Worm (Caenorhabditis elegans) whole organism, L1 larva: Measurements from ENCODE around the gene cec-7.

Experiments
- blmp-1 ChIP-seq: fragments of 150-350 bp; optimal IDR thresholded peaks from 2 replicates; lab custom pipeline; 2014; ENCODE audit warnings: missing biosample characterization, missing genetic modification characterization
- ces-1 ChIP-seq: fragments of 150-350 bp; optimal IDR thresholded peaks from 2 replicates; lab custom pipeline; 2014; ENCODE audit warnings: missing biosample characterization, missing genetic modification reagents, missing genetic modification characterization
- efl-3 ChIP-seq: fragments of 200-800 bp; sonication (Bioruptor generic); optimal IDR thresholded peaks from 2 replicates; lab custom pipeline; 2018; ENCODE audit warnings: mild to moderate bottlenecking, missing genetic modification characterization, missing compliant biosample characterization
- elt-3 ChIP-seq, 6 experiments: fragments of 150-350 bp in 1 of 6; sonication (generic microtip); optimal IDR thresholded peaks; 2 replicates each; lab custom pipeline; 2017 to 2018; ENCODE audit warnings: missing biosample characterization in 6 of 6, missing genetic modification characterization in 6 of 6, inconsistent platforms in 1 of 6
- lin-39 ChIP-seq: fragments of 150-350 bp; optimal IDR thresholded peaks from 2 replicates; lab custom pipeline; 2014; ENCODE audit warnings: missing biosample characterization, missing genetic modification reagents, missing genetic modification characterization
- mdl-1 ChIP-seq, 2 experiments: fragments of 150-350 bp; optimal IDR thresholded peaks; 2 replicates each; lab custom pipeline; 2014 to 2017; ENCODE audit warnings: missing biosample characterization in 2 of 2, missing genetic modification characterization in 2 of 2, inconsistent platforms in 1 of 2
- mef-2 ChIP-seq: fragments of 150-350 bp; optimal IDR thresholded peaks from 2 replicates; lab custom pipeline; 2014; ENCODE audit warnings: missing biosample characterization, missing genetic modification characterization
- nhr-12 ChIP-seq: sonication (generic microtip); optimal IDR thresholded peaks from 2 replicates; lab custom pipeline; 2017; ENCODE audit warnings: missing biosample characterization, missing genetic modification characterization
- nhr-28 ChIP-seq: fragments of 150-350 bp; optimal IDR thresholded peaks from 2 replicates; lab custom pipeline; 2014; ENCODE audit warnings: missing biosample characterization, missing genetic modification characterization
- nhr-76 ChIP-seq: sonication (generic microtip); optimal IDR thresholded peaks from 2 replicates; lab custom pipeline; 2017; ENCODE audit warnings: missing biosample characterization, missing genetic modification characterization
- nhr-84 ChIP-seq: sonication (generic microtip); optimal IDR thresholded peaks from 2 replicates; lab custom pipeline; 2017; ENCODE audit warnings: missing biosample characterization, missing genetic modification characterization
- snu-23 ChIP-seq: sonication (generic microtip); optimal IDR thresholded peaks from 2 replicates; lab custom pipeline; 2016; ENCODE audit warnings: missing genetic modification characterization, missing compliant biosample characterization
- sup-37 ChIP-seq: fragments of 200-800 bp; sonication (Bioruptor generic); optimal IDR thresholded peaks from 2 replicates; lab custom pipeline; 2018; ENCODE audit warnings: mild to moderate bottlenecking, missing genetic modification characterization, missing compliant biosample characterization
- ztf-11 ChIP-seq, 2 experiments: sonication (generic microtip); optimal IDR thresholded peaks; 2 replicates each; lab custom pipeline; 2016 to 2017; ENCODE audit warnings: missing genetic modification characterization in 2 of 2, missing biosample characterization in 1 of 2, missing compliant biosample characterization in 1 of 2

- TF ChIP-seq nhr-28 (tag; lab: Kevin White, UChicago) = no peak
- TF ChIP-seq blmp-1 = no peak
- no peak for TF ChIP-seq nhr-84 (tag; lab: Kevin White, UChicago)
- no peak for TF ChIP-seq elt-3 (tag; optimal IDR thresholded peaks at IDR 0.05; lab: Kevin White, UChicago)
- no peak for TF ChIP-seq efl-3 (GFP tag; lab: Kevin White, UChicago)
- no peak for TF ChIP-seq ztf-11 (tag; optimal IDR thresholded peaks at IDR 0.05; lab: Kevin White, UChicago)
- no peak for TF ChIP-seq ces-1 (GFP tag; lab: Kevin White, UChicago)
- no peak for TF ChIP-seq nhr-12 (tag; lab: Kevin White, UChicago)
- TF ChIP-seq sup-37 (GFP tag; lab: Kevin White, UChicago) = no peak
- no peak for TF ChIP-seq snu-23 (GFP tag; lab: Kevin White, UChicago)
- TF ChIP-seq mef-2 (tag; lab: Kevin White, UChicago) = no peak
- TF ChIP-seq lin-39 (tag; lab: Kevin White, UChicago) = no peak
- no peak for TF ChIP-seq nhr-76 (tag; lab: Kevin White, UChicago)
- no peak for TF ChIP-seq mdl-1 (tag; optimal IDR thresholded peaks at IDR 0.05; lab: Kevin White, UChicago)
Measured at ce11 chrIII:12856628-12857027, 20.7 kb downstream of the cec-7 start, which contains the start of gene Y37D8A.26.
